Fruit fly (Drosophila melanogaster) whole organism, embryonic: Measurements from ENCODE around the gene CG31957.

ENCODE experiments used
- Adf1 ChIP-seq: fragments of 200-800 bp; sonication (Bioruptor generic); IDR thresholded peaks from 2 replicates; pipeline ENCODE4 v1.3.6; 2022; ENCODE audit warnings: missing biosample characterization, missing genetic modification characterization
- CG10543 ChIP-seq: fragments of 200-800 bp; sonication (Bioruptor generic); optimal IDR thresholded peaks from 3 replicates; lab custom pipeline; 2017; ENCODE audit warnings: missing biosample characterization, mild to moderate bottlenecking, missing genetic modification characterization, moderate library complexity
- CG10654 ChIP-seq: fragments of 200-800 bp; sonication (Bioruptor generic); optimal IDR thresholded peaks from 2 replicates; lab custom pipeline; 2016; ENCODE audit warnings: missing biosample characterization, missing genetic modification characterization
- CG11093 ChIP-seq: fragments of 200-800 bp; sonication (Bioruptor generic); IDR thresholded peaks from 3 replicates; pipeline ENCODE4 v1.3.6; 2022; ENCODE audit warnings: missing biosample characterization, missing genetic modification characterization
- CG12236 ChIP-seq: fragments of 200-800 bp; sonication (Bioruptor generic); optimal IDR thresholded peaks from 2 replicates; lab custom pipeline; 2016; ENCODE audit warnings: missing biosample characterization, missing genetic modification characterization
- CG12299 ChIP-seq: fragments of 200-800 bp; sonication (Bioruptor generic); optimal IDR thresholded peaks from 2 replicates; lab custom pipeline; 2018; ENCODE audit warnings: missing biosample characterization, mild to moderate bottlenecking, missing genetic modification characterization
- CG15011 ChIP-seq: fragments of 200-800 bp; sonication (Bioruptor generic); optimal IDR thresholded peaks from 3 replicates; lab custom pipeline; 2018; ENCODE audit warnings: missing biosample characterization, mild to moderate bottlenecking, missing genetic modification characterization
- CG15269 ChIP-seq: fragments of 200-800 bp; sonication (Bioruptor generic); optimal IDR thresholded peaks from 2 replicates; lab custom pipeline; 2018; ENCODE audit warnings: missing biosample characterization, mild to moderate bottlenecking, missing genetic modification characterization, moderate library complexity
- CG15601 ChIP-seq: fragments of 200-800 bp; sonication (Bioruptor generic); optimal IDR thresholded peaks from 3 replicates; lab custom pipeline; 2019; ENCODE audit warnings: missing biosample characterization, mild to moderate bottlenecking, missing genetic modification characterization, moderate library complexity
- CG15696 ChIP-seq: fragments of 200-800 bp; sonication (Bioruptor generic); optimal IDR thresholded peaks from 2 replicates; lab custom pipeline; 2019; ENCODE audit warnings: missing biosample characterization, mild to moderate bottlenecking, missing genetic modification characterization, moderate library complexity
- CG16779 ChIP-seq: fragments of 200-800 bp; sonication (Bioruptor generic); IDR thresholded peaks from 2 replicates; pipeline ENCODE4 v1.3.6; 2022; ENCODE audit warnings: missing biosample characterization, missing genetic modification characterization
- CG18262 ChIP-seq: fragments of 200-800 bp; optimal IDR thresholded peaks from 3 replicates; lab custom pipeline; 2019; ENCODE audit warnings: missing biosample characterization, mild to moderate bottlenecking, missing genetic modification characterization, moderate library complexity
- CG18476 ChIP-seq: fragments of 200-800 bp; sonication (Bioruptor generic); optimal IDR thresholded peaks from 2 replicates; lab custom pipeline; 2016; ENCODE audit warnings: missing biosample characterization, mild to moderate bottlenecking, missing genetic modification characterization
- CG30431 ChIP-seq: fragments of 200-800 bp; sonication (Bioruptor generic); optimal IDR thresholded peaks from 2 replicates; lab custom pipeline; 2017; ENCODE audit warnings: missing biosample characterization, missing genetic modification characterization
- CG31388 ChIP-seq: fragments of 200-800 bp; sonication (Bioruptor generic); optimal IDR thresholded peaks from 2 replicates; lab custom pipeline; 2016; ENCODE audit warnings: missing biosample characterization, missing genetic modification characterization
- CG7928 ChIP-seq: fragments of 200-800 bp; sonication (Bioruptor generic); optimal IDR thresholded peaks from 2 replicates; lab custom pipeline; 2017; ENCODE audit warnings: missing biosample characterization, mild to moderate bottlenecking, missing genetic modification characterization
- CG8944 ChIP-seq: fragments of 200-800 bp; sonication (Bioruptor generic); optimal IDR thresholded peaks from 3 replicates; lab custom pipeline; 2016; ENCODE audit warnings: missing biosample characterization, missing genetic modification characterization
- D ChIP-seq, 2 experiments: fragments of 200-800 bp in 1 of 2; fragments of >200 bp in 1 of 2; sonication (Bioruptor generic) in 1 of 2; optimal IDR thresholded peaks; 2 replicates in 1 of 2; 3 replicates in 1 of 2; lab custom pipeline; 2017; ENCODE audit warnings: mild to moderate bottlenecking in 1 of 2, missing biosample characterization in 1 of 2, missing genetic modification characterization in 1 of 2, missing genetic modification reagents in 1 of 2
- Mrtf ChIP-seq: fragments of 200-800 bp; sonication (Bioruptor generic); IDR thresholded peaks from 3 replicates; pipeline ENCODE4 v1.3.6; 2022; ENCODE audit warnings: missing biosample characterization, missing genetic modification characterization
- Nf-YA ChIP-seq: fragments of 200-800 bp; sonication (Bioruptor generic); IDR thresholded peaks from 2 replicates; pipeline ENCODE4 v1.3.6; 2022; ENCODE audit warnings: missing biosample characterization, missing genetic modification characterization
- Nf-YB ChIP-seq: fragments of 200-800 bp; sonication (Bioruptor generic); optimal IDR thresholded peaks from 3 replicates; lab custom pipeline; 2019; ENCODE audit warnings: missing biosample characterization, mild to moderate bottlenecking, missing genetic modification characterization, moderate library complexity
- Oli ChIP-seq: fragments of 200-800 bp; sonication (Bioruptor generic); optimal IDR thresholded peaks from 2 replicates; lab custom pipeline; 2018; ENCODE audit warnings: missing biosample characterization, mild to moderate bottlenecking, missing genetic modification characterization, moderate library complexity
- Sox100B ChIP-seq: fragments of 200-800 bp; sonication (Bioruptor generic); optimal IDR thresholded peaks from 3 replicates; lab custom pipeline; 2018; ENCODE audit warnings: missing biosample characterization, mild to moderate bottlenecking, missing genetic modification characterization
- TFAM ChIP-seq: fragments of 200-800 bp; sonication (Bioruptor generic); optimal IDR thresholded peaks from 2 replicates; lab custom pipeline; 2017; ENCODE audit warnings: missing biosample characterization, missing genetic modification characterization, inconsistent platforms
- Tbp ChIP-seq: fragments of >200 bp; optimal IDR thresholded peaks from 2 replicates; lab custom pipeline; 2018; ENCODE audit warnings: missing biosample characterization, missing genetic modification characterization
- abd-A ChIP-seq: fragments of 200-800 bp; sonication (Bioruptor generic); optimal IDR thresholded peaks from 3 replicates; lab custom pipeline; 2019; ENCODE audit warnings: missing biosample characterization, mild to moderate bottlenecking, missing genetic modification characterization, moderate library complexity
- ase ChIP-seq: fragments of 200-800 bp; sonication (Bioruptor generic); IDR thresholded peaks from 3 replicates; pipeline ENCODE4 v1.3.6; 2022; ENCODE audit warnings: missing biosample characterization, missing genetic modification characterization
- bigmax ChIP-seq: fragments of 200-800 bp; sonication (Bioruptor generic); optimal IDR thresholded peaks from 2 replicates; lab custom pipeline; 2018; ENCODE audit warnings: missing biosample characterization, mild to moderate bottlenecking, missing genetic modification characterization
- bsh ChIP-seq, 2 experiments: fragments of 200-800 bp; sonication (Bioruptor generic); optimal IDR thresholded peaks; 2 replicates each; lab custom pipeline; 2017 to 2018; ENCODE audit warnings: mild to moderate bottlenecking in 2 of 2, missing biosample characterization in 2 of 2, missing genetic modification characterization in 2 of 2, moderate library complexity in 1 of 2
- chif ChIP-seq, 2 experiments: fragments of 200-800 bp; sonication (Bioruptor generic); optimal IDR thresholded peaks; 3 replicates each; lab custom pipeline; 2016; ENCODE audit warnings: missing biosample characterization in 2 of 2, missing genetic modification characterization in 2 of 2
- ci ChIP-seq: fragments of 200-800 bp; sonication (Bioruptor generic); IDR thresholded peaks from 3 replicates; pipeline ENCODE4 v1.3.6; 2022; ENCODE audit warnings: missing biosample characterization, missing genetic modification characterization
- da ChIP-seq: fragments of 200-800 bp; sonication (Bioruptor generic); optimal IDR thresholded peaks from 2 replicates; lab custom pipeline; 2016; ENCODE audit warnings: missing biosample characterization, missing genetic modification characterization
- eve ChIP-seq, 2 experiments: fragments of >200 bp; optimal IDR thresholded peaks; 2 replicates each; lab custom pipeline; 2017; ENCODE audit warnings: missing biosample characterization in 2 of 2, missing genetic modification characterization in 2 of 2
- gt ChIP-seq: fragments of 200-800 bp; sonication (Bioruptor generic); IDR thresholded peaks from 2 replicates; pipeline ENCODE4 v1.3.6; 2022; ENCODE audit warnings: missing biosample characterization, missing genetic modification characterization
- hbn ChIP-seq: fragments of 200-800 bp; sonication (Bioruptor generic); IDR thresholded peaks from 2 replicates; pipeline ENCODE4 v1.3.6; 2022; ENCODE audit warnings: missing biosample characterization, missing genetic modification characterization; ENCODE audit not compliant: partially characterized antibody
- hth ChIP-seq: fragments of >200 bp; optimal IDR thresholded peaks from 2 replicates; lab custom pipeline; 2017; ENCODE audit warnings: inconsistent platforms
- insv ChIP-seq, 2 experiments: fragments of 200-800 bp; sonication (Bioruptor generic); optimal IDR thresholded peaks; 3 replicates each; lab custom pipeline; 2016 to 2018; ENCODE audit warnings: missing biosample characterization in 2 of 2, missing genetic modification characterization in 2 of 2
- klu ChIP-seq: fragments of 200-800 bp; sonication (Bioruptor generic); IDR thresholded peaks from 2 replicates; pipeline ENCODE4 v1.3.6; 2022; ENCODE audit warnings: missing biosample characterization, missing genetic modification characterization
- lmd ChIP-seq: fragments of 200-800 bp; sonication (Bioruptor generic); IDR thresholded peaks from 2 replicates; pipeline ENCODE4 v1.3.6; 2022; ENCODE audit warnings: missing biosample characterization, missing genetic modification characterization
- lola ChIP-seq, 3 experiments: fragments of >200 bp in 2 of 3; fragments of 200-800 bp in 1 of 3; sonication (Bioruptor generic) in 1 of 3; optimal IDR thresholded peaks; 2 replicates each; lab custom pipeline; 2017 to 2019; ENCODE audit warnings: missing biosample characterization in 3 of 3, missing genetic modification characterization in 3 of 3, mild to moderate bottlenecking in 1 of 3, moderate library complexity in 1 of 3
- odd ChIP-seq: fragments of 200-800 bp; sonication (Bioruptor generic); optimal IDR thresholded peaks from 2 replicates; lab custom pipeline; 2017; ENCODE audit warnings: missing biosample characterization, mild to moderate bottlenecking, missing genetic modification characterization
- onecut ChIP-seq: fragments of 200-800 bp; sonication (Bioruptor generic); IDR thresholded peaks from 2 replicates; pipeline ENCODE4 v1.3.6; 2022; ENCODE audit warnings: missing biosample characterization, missing genetic modification characterization
- pan ChIP-seq, 4 experiments: fragments of >200 bp in 3 of 4; fragments of 200-800 bp in 1 of 4; sonication (Bioruptor generic) in 1 of 4; optimal IDR thresholded peaks in 3 of 4; IDR thresholded peaks in 1 of 4; 2 replicates each; pipeline versions ENCODE4 v1.3.6 to Lab custom; 2017 to 2022; ENCODE audit warnings: missing biosample characterization in 2 of 4, missing genetic modification characterization in 2 of 4, mixed read lengths in 1 of 4
- peb ChIP-seq: fragments of 200-800 bp; sonication (Bioruptor generic); IDR thresholded peaks from 2 replicates; pipeline ENCODE4 v1.3.6; 2022; ENCODE audit warnings: missing biosample characterization, missing genetic modification characterization
- rib ChIP-seq: fragments of 200-800 bp; sonication (Bioruptor generic); IDR thresholded peaks from 2 replicates; pipeline ENCODE4 v1.3.6; 2022; ENCODE audit warnings: missing biosample characterization, missing genetic modification characterization
- tap ChIP-seq: fragments of 200-800 bp; optimal IDR thresholded peaks from 3 replicates; lab custom pipeline; 2019; ENCODE audit warnings: missing biosample characterization, mild to moderate bottlenecking, missing genetic modification characterization, moderate library complexity
- trem ChIP-seq: fragments of 200-800 bp; optimal IDR thresholded peaks from 3 replicates; lab custom pipeline; 2019; ENCODE audit warnings: missing biosample characterization, mild to moderate bottlenecking, missing genetic modification characterization, moderate library complexity
- usp ChIP-seq: fragments of >200 bp; optimal IDR thresholded peaks from 2 replicates; lab custom pipeline; 2017; ENCODE audit warnings: missing biosample characterization, missing genetic modification characterization
- zf30C ChIP-seq: fragments of 200-800 bp; sonication (Bioruptor generic); optimal IDR thresholded peaks from 3 replicates; lab custom pipeline; 2018; ENCODE audit warnings: missing biosample characterization, mild to moderate bottlenecking, missing genetic modification characterization

CG31957 gene

DNA sequence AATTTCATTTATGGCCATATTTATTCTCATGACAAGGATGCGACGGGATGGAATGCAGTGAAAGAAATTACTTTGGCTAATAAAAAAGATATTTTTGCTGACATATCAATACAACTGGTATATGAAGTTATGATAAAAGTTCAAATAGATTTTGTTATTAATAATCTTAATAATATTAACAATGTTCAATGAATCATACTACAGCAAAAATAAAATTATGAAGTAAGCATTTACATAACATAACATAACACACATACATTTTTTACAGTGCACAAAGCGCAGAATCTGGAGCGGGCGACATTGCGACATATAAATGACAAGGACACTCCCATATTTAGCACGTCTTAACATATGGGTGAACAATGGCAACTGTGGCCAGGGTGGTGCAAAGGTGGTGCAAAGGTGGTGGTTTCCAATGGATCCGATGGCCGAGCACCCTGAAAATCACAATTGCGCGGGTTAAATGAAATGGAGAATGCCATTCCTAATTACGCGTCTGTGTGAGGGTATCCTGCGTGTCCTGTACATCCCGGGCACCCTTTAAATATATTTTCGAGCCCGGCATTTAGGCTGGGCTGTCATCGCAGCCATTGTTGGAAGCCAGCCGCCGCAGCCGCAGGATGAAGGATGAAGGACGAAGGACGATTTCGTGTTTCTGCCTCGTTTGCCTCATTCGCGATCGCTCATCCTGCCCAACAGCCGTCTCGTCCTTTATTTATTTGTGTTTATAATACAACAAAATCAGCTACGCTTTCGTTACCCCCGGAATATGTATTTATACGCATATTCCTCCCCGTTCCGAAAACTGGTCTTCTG, 27.2 kb downstream of the CG31957 start (continued):
- no peak for TF ChIP-seq lmd (GFP tag; lab: Robert Waterston, UW)
- peak; percentile 13 for TF ChIP-seq Sox100B (GFP tag; lab: Kevin White, UChicago)
- no peak for TF ChIP-seq abd-A (tag; lab: Kevin White, UChicago)
- TF ChIP-seq CG8944 (GFP tag; lab: Kevin White, UChicago) = no peak
- no peak for TF ChIP-seq pan (optimal IDR thresholded peaks at IDR 0.05; lab: Kevin White, UChicago)
- no peak for TF ChIP-seq pan (GFP tag; optimal IDR thresholded peaks at IDR 0.05 in 1 of 2, IDR thresholded peaks at IDR 0.05 in 1 of 2)
- TF ChIP-seq CG15011 (GFP tag; lab: Kevin White, UChicago) = no peak
- TF ChIP-seq Nf-YB (GFP tag; lab: Kevin White, UChicago) = peak; percentile 49
- no peak for TF ChIP-seq peb (GFP tag; lab: Robert Waterston, UW)
- TF ChIP-seq CG16779 (GFP tag; lab: Robert Waterston, UW) = no peak
- no peak for TF ChIP-seq CG31388 (GFP tag; lab: Kevin White, UChicago)
- peak; percentile 44 for TF ChIP-seq CG15696 (tag; lab: Kevin White, UChicago)
- TF ChIP-seq CG12299 (tag; lab: Kevin White, UChicago) = no peak
- TF ChIP-seq Mrtf (GFP tag; lab: Robert Waterston, UW) = no peak
- no peak for TF ChIP-seq da (GFP tag; lab: Kevin White, UChicago)
- no peak for TF ChIP-seq CG11093 (GFP tag; lab: Robert Waterston, UW)
- TF ChIP-seq gt (GFP tag; lab: Robert Waterston, UW) = no peak
- no peak for TF ChIP-seq usp (GFP tag; lab: Kevin White, UChicago)
- TF ChIP-seq bigmax = no peak
- peak in 1 of 3 experiments; percentile 58 for TF ChIP-seq lola (GFP tag; optimal IDR thresholded peaks at IDR 0.05; lab: Kevin White, UChicago)
- no peak for TF ChIP-seq ci (GFP tag; lab: Robert Waterston, UW)
- peak; percentile 27 for TF ChIP-seq Oli (tag; lab: Kevin White, UChicago)
- TF ChIP-seq CG18262 (tag; lab: Kevin White, UChicago) = peak; percentile 67
- no peak for TF ChIP-seq Adf1 (GFP tag; lab: Robert Waterston, UW)
- TF ChIP-seq odd (GFP tag; lab: Kevin White, UChicago) = no peak
- TF ChIP-seq TFAM (GFP tag; lab: Kevin White, UChicago) = no peak
- no peak for TF ChIP-seq CG18476 (GFP tag; lab: Kevin White, UChicago)
- no peak for TF ChIP-seq CG12236
- no peak for TF ChIP-seq hth (lab: Kevin White, UChicago)
- peak in 1 of 2 experiments; percentile 56 for TF ChIP-seq bsh (GFP tag; optimal IDR thresholded peaks at IDR 0.05; lab: Kevin White, UChicago)
- TF ChIP-seq tap (tag; lab: Kevin White, UChicago) = no peak
- TF ChIP-seq CG15269 (tag; lab: Kevin White, UChicago) = no peak
- no peak for TF ChIP-seq CG15601 (tag; lab: Kevin White, UChicago)
- TF ChIP-seq Nf-YA (GFP tag; lab: Robert Waterston, UW) = no peak
- no peak for TF ChIP-seq hbn (GFP tag; lab: Robert Waterston, UW)
- TF ChIP-seq ase (GFP tag; lab: Robert Waterston, UW) = no peak
- no peak for TF ChIP-seq Tbp (GFP tag; lab: Kevin White, UChicago)
- TF ChIP-seq CG30431 (GFP tag; lab: Kevin White, UChicago) = no peak
- peak; percentile 6 for TF ChIP-seq trem (tag; lab: Kevin White, UChicago)
- no peak for TF ChIP-seq rib (GFP tag; lab: Robert Waterston, UW)
- TF ChIP-seq insv (GFP tag; optimal IDR thresholded peaks at IDR 0.05; lab: Kevin White, UChicago) = no peak
- TF ChIP-seq eve (GFP tag; optimal IDR thresholded peaks at IDR 0.05; lab: Kevin White, UChicago) = peak in 1 of 2 experiments; percentile 70
- no peak for TF ChIP-seq CG10543 (GFP tag; lab: Kevin White, UChicago)
- no peak for TF ChIP-seq onecut (GFP tag; lab: Robert Waterston, UW)
- TF ChIP-seq klu (GFP tag; lab: Robert Waterston, UW) = no peak
- peak; percentile 28 for TF ChIP-seq D (optimal IDR thresholded peaks at IDR 0.05; lab: Kevin White, UChicago)
- TF ChIP-seq D (GFP tag; optimal IDR thresholded peaks at IDR 0.05; lab: Kevin White, UChicago) = peak; percentile 4
- no peak for TF ChIP-seq CG7928 (GFP tag; lab: Kevin White, UChicago)
- TF ChIP-seq CG10654 (GFP tag; lab: Kevin White, UChicago) = no peak
- TF ChIP-seq zf30C (GFP tag; lab: Kevin White, UChicago) = peak; percentile 62
- no peak for TF ChIP-seq chif (GFP tag; optimal IDR thresholded peaks at IDR 0.05; lab: Kevin White, UChicago)
